Fruit fly (Drosophila melanogaster): Measurements from ENCODE around the gene BG642163.

DNA sequence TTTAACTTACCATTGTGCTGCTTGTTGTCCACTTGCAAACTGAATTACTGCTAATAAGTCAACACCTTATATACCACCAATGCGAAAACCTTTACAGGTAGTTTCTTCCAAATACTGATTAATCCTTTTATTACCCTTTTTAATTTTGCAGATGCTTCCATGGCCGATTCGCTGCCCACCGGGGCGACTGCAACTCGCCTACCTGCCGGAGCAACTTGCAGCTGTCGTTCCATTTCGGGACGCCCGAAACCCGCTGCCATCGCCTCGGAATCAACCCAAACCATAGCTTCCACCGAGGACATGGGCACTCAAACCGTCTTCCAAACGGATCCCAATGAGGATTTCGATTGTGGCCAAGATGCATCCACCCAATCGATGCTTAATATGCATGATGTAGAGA, 43.3 kb downstream of the BG642163 start, which contains the start of gene Elba1:
- no peak for TF ChIP-seq CG8478 (optimal IDR thresholded peaks at IDR 0.05)
- no peak for TF ChIP-seq CTCF (optimal IDR thresholded peaks at IDR 0.05)
